Worm (Caenorhabditis elegans) whole organism, L4 larva: ENCODE results near the gene F42A10.5.

ENCODE experiments used
- F10B5.3 ChIP-seq: sonication (generic microtip); optimal IDR thresholded peaks from 2 replicates; lab custom pipeline; 2016; ENCODE audit warnings: mild to moderate bottlenecking, missing genetic modification characterization, missing compliant biosample characterization
- F26F4.8 ChIP-seq: fragments of 200-800 bp; sonication (Bioruptor generic); conservative IDR thresholded peaks from 2 replicates; pipeline ENCODE4 v1.3.6; 2022; ENCODE audit warnings: missing genetic modification characterization, missing compliant biosample characterization
- ZK337.2 ChIP-seq: fragments of 200-800 bp; sonication (Bioruptor generic); IDR thresholded peaks from 2 replicates; pipeline ENCODE4 v1.3.6; 2022; ENCODE audit warnings: missing genetic modification reagents, missing genetic modification characterization, missing compliant biosample characterization
- aha-1 ChIP-seq: fragments of 150-350 bp; peaks from one replicate; lab custom pipeline; 2014; ENCODE audit warnings: missing biosample characterization, missing genetic modification characterization
- ceh-32 ChIP-seq: sonication (generic microtip); optimal IDR thresholded peaks from 2 replicates; lab custom pipeline; 2016; ENCODE audit warnings: mild to moderate bottlenecking, missing genetic modification characterization, missing compliant biosample characterization; ENCODE audit not compliant: poor library complexity
- cey-2 ChIP-seq: sonication (generic microtip); optimal IDR thresholded peaks from 3 replicates; lab custom pipeline; 2017; ENCODE audit warnings: missing genetic modification characterization, mild to moderate bottlenecking, missing compliant biosample characterization, antibody characterized with exemption, borderline replicate concordance; ENCODE audit not compliant: insufficient read depth
- dmd-6 ChIP-seq: fragments of 200-800 bp; sonication (Bioruptor generic); IDR thresholded peaks from 2 replicates; pipeline ENCODE4 v1.3.6; 2022; ENCODE audit warnings: missing genetic modification reagents, missing genetic modification characterization, missing compliant biosample characterization
- dpl-1 ChIP-seq: fragments of 150-350 bp; optimal IDR thresholded peaks from 2 replicates; lab custom pipeline; 2014; ENCODE audit warnings: missing biosample characterization, missing genetic modification reagents, missing genetic modification characterization
- egl-27 ChIP-seq: sonication (generic microtip); optimal IDR thresholded peaks from 3 replicates; lab custom pipeline; 2017; ENCODE audit warnings: missing biosample characterization, missing genetic modification reagents, missing genetic modification characterization
- fkh-10 ChIP-seq: fragments of 150-350 bp; optimal IDR thresholded peaks from 2 replicates; lab custom pipeline; 2014; ENCODE audit warnings: missing biosample characterization, missing genetic modification reagents, missing genetic modification characterization
- hlh-11 ChIP-seq: fragments of 200-800 bp; sonication (Bioruptor generic); optimal IDR thresholded peaks from 2 replicates; lab custom pipeline; 2018; ENCODE audit warnings: mild to moderate bottlenecking, missing genetic modification characterization, missing compliant biosample characterization
- hlh-30 ChIP-seq: sonication (generic microtip); optimal IDR thresholded peaks from 2 replicates; lab custom pipeline; 2017; ENCODE audit warnings: antibody characterized with exemption, mild to moderate bottlenecking, missing genetic modification characterization, missing compliant biosample characterization; ENCODE audit not compliant: insufficient read depth
- lin-1 ChIP-seq: fragments of 200-800 bp; sonication (Bioruptor generic); IDR thresholded peaks from 2 replicates; pipeline ENCODE4 v1.3.6; 2022; ENCODE audit warnings: missing genetic modification reagents, missing genetic modification characterization, missing compliant biosample characterization
- lin-29 ChIP-seq: fragments of 200-800 bp; sonication (Bioruptor generic); IDR thresholded peaks from 2 replicates; pipeline ENCODE4 v1.3.6; 2022; ENCODE audit warnings: missing genetic modification reagents, missing genetic modification characterization, missing compliant biosample characterization
- lin-38 ChIP-seq: fragments of 200-800 bp; sonication (Bioruptor generic); IDR thresholded peaks from 2 replicates; pipeline ENCODE4 v1.3.6; 2022; ENCODE audit warnings: missing genetic modification reagents, missing genetic modification characterization, missing compliant biosample characterization
- lsy-2 ChIP-seq, 2 experiments: fragments of 150-350 bp in 1 of 2; sonication (generic microtip) in 1 of 2; optimal IDR thresholded peaks; 2 replicates each; lab custom pipeline; 2014 to 2017; ENCODE audit warnings: missing biosample characterization in 2 of 2, missing genetic modification characterization in 2 of 2
- madf-5 ChIP-seq, 2 experiments: fragments of 200-800 bp; sonication (Bioruptor generic); IDR thresholded peaks; 2 replicates each; pipeline ENCODE4 v1.3.6; 2022; ENCODE audit warnings: missing compliant biosample characterization in 2 of 2, missing genetic modification characterization in 2 of 2
- mdl-1 ChIP-seq, 2 experiments: fragments of 150-350 bp in 1 of 2; sonication (generic microtip) in 1 of 2; optimal IDR thresholded peaks; 2 replicates each; lab custom pipeline; 2014 to 2017; ENCODE audit warnings: missing biosample characterization in 2 of 2, missing genetic modification characterization in 2 of 2
- mxl-3 ChIP-seq: fragments of 200-800 bp; sonication (Bioruptor generic); optimal IDR thresholded peaks from 2 replicates; lab custom pipeline; 2018; ENCODE audit warnings: mild to moderate bottlenecking, missing genetic modification characterization, missing compliant biosample characterization
- nhr-11 ChIP-seq: fragments of 150-350 bp; optimal IDR thresholded peaks from 2 replicates; lab custom pipeline; 2014; ENCODE audit warnings: missing biosample characterization, missing genetic modification characterization
- nhr-111 ChIP-seq: fragments of 200-800 bp; sonication (Bioruptor generic); optimal IDR thresholded peaks from 2 replicates; lab custom pipeline; 2018; ENCODE audit warnings: mild to moderate bottlenecking, missing genetic modification characterization, missing compliant biosample characterization
- nhr-28 ChIP-seq: fragments of 150-350 bp; optimal IDR thresholded peaks from 2 replicates; lab custom pipeline; 2014; ENCODE audit warnings: missing biosample characterization, missing genetic modification characterization
- nhr-48 ChIP-seq: sonication (generic microtip); optimal IDR thresholded peaks from 2 replicates; lab custom pipeline; 2016; ENCODE audit warnings: mild to moderate bottlenecking, missing genetic modification characterization, missing compliant biosample characterization
- nhr-76 ChIP-seq: fragments of 150-350 bp; optimal IDR thresholded peaks from 2 replicates; lab custom pipeline; 2014; ENCODE audit warnings: missing biosample characterization, missing genetic modification characterization
- php-3 ChIP-seq: fragments of 200-800 bp; sonication (Bioruptor generic); IDR thresholded peaks from 2 replicates; pipeline ENCODE4 v1.3.6; 2022; ENCODE audit warnings: missing genetic modification reagents, missing genetic modification characterization, missing compliant biosample characterization
- pqm-1 ChIP-seq: sonication (generic microtip); optimal IDR thresholded peaks from 2 replicates; lab custom pipeline; 2017; ENCODE audit warnings: missing biosample characterization, missing genetic modification characterization
- rbr-2 ChIP-seq: sonication (generic microtip); optimal IDR thresholded peaks from 2 replicates; lab custom pipeline; 2016; ENCODE audit warnings: missing genotype, missing genetic modification characterization, missing compliant biosample characterization
- snpc-4 ChIP-seq: fragments of 150-350 bp; optimal IDR thresholded peaks from 2 replicates; lab custom pipeline; 2014; ENCODE audit warnings: missing biosample characterization, missing genetic modification characterization
- spr-3 ChIP-seq: fragments of 200-800 bp; sonication (Bioruptor generic); optimal IDR thresholded peaks from 2 replicates; lab custom pipeline; 2018; ENCODE audit warnings: mild to moderate bottlenecking, missing genetic modification characterization, missing compliant biosample characterization
- tag-97 ChIP-seq: fragments of 200-800 bp; sonication (Bioruptor generic); IDR thresholded peaks from 2 replicates; pipeline ENCODE4 v1.3.6; 2022; ENCODE audit warnings: missing genetic modification characterization, missing compliant biosample characterization
- unc-39 ChIP-seq: sonication (generic microtip); optimal IDR thresholded peaks from 2 replicates; lab custom pipeline; 2017; ENCODE audit warnings: missing biosample characterization, missing genetic modification characterization
- zag-1 ChIP-seq: fragments of 150-350 bp; optimal IDR thresholded peaks from 2 replicates; lab custom pipeline; 2014; ENCODE audit warnings: missing biosample characterization, missing genetic modification characterization
- zip-2 ChIP-seq: fragments of 150-350 bp; optimal IDR thresholded peaks from 2 replicates; lab custom pipeline; 2014; ENCODE audit warnings: missing biosample characterization, missing genetic modification characterization
- ztf-7 ChIP-seq: fragments of 150-350 bp; optimal IDR thresholded peaks from 2 replicates; lab custom pipeline; 2014; ENCODE audit warnings: missing biosample characterization, missing genetic modification characterization

The F42A10.5 gene

ce11 chrIII:6173020-6173597 is at the start of gene F42A10.5, which contains the start of gene abcf-3 (continued):
- TF ChIP-seq nhr-11 (tag; lab: Kevin White, UChicago) (peak; percentile 60), ceh-32 (no peak), dpl-1 (GFP tag; lab: Kevin White, UChicago) (peak; percentile 74)

ce11 chrIII:6221403-6221802 is 48.1 kb upstream of the F42A10.5 start:
- TF ChIP-seq nhr-11 (tag; lab: Kevin White, UChicago) (no peak), aha-1 (peak; percentile 56), lsy-2 (tag; optimal IDR thresholded peaks at IDR 0.05; lab: Kevin White, UChicago) (no peak)

- TF ChIP-seq tag-97 (GFP tag; lab: Robert Waterston, UW) (no peak), ZK337.2 (GFP tag; lab: Robert Waterston, UW) (no peak), lin-1 (GFP tag; lab: Robert Waterston, UW) (no peak), hlh-30 (tag; lab: Kevin White, UChicago) (no peak), F10B5.3 (tag; lab: Kevin White, UChicago) (no peak), lin-29 (GFP tag; lab: Robert Waterston, UW) (no peak), unc-39 (tag; lab: Kevin White, UChicago) (no peak), egl-27 (tag; lab: Kevin White, UChicago) (no peak), madf-5 (GFP tag; IDR thresholded peaks at IDR 0.05; lab: Robert Waterston, UW) (no peak), zip-2 (tag; lab: Kevin White, UChicago) (no peak), ztf-7 (tag; lab: Kevin White, UChicago) (no peak), nhr-76 (no peak), lin-38 (GFP tag; lab: Robert Waterston, UW) (no peak), php-3 (GFP tag; lab: Robert Waterston, UW) (no peak), nhr-111 (GFP tag; lab: Kevin White, UChicago) (no peak)
These were observed 43.7 kb upstream of the F42A10.5 start, which contains the start of gene hot-4 for ce11 chrIII:6216833-6217466. hot-4 (plus strand) TSS chrIII:6217416.

- TF ChIP-seq dmd-6 (GFP tag; lab: Robert Waterston, UW) = 0 out of 2 replicates have a peak, but pooled peaks have one; percentile 8
- peak in 1 of 2 experiments; percentile 71 for TF ChIP-seq mdl-1 (tag; optimal IDR thresholded peaks at IDR 0.05; lab: Kevin White, UChicago)
- TF ChIP-seq pqm-1 (tag; lab: Kevin White, UChicago) = no peak
- no peak for TF ChIP-seq dpl-1 (GFP tag; lab: Kevin White, UChicago)
- no peak for TF ChIP-seq nhr-11 (tag; lab: Kevin White, UChicago)
- TF ChIP-seq mxl-3 (GFP tag; lab: Kevin White, UChicago) = peak; percentile 92
- no peak for TF ChIP-seq snpc-4 (tag; lab: Kevin White, UChicago)
- TF ChIP-seq rbr-2 (tag; lab: Kevin White, UChicago) = no peak
- no peak for TF ChIP-seq lsy-2 (tag; optimal IDR thresholded peaks at IDR 0.05; lab: Kevin White, UChicago)
- no peak for TF ChIP-seq fkh-10 (GFP tag; lab: Kevin White, UChicago)
- TF ChIP-seq nhr-28 (tag; lab: Kevin White, UChicago) = peak; percentile 84
- no peak for TF ChIP-seq spr-3 (GFP tag; lab: Kevin White, UChicago)
- TF ChIP-seq zag-1 (tag; lab: Kevin White, UChicago) = no peak
- no peak for TF ChIP-seq cey-2 (tag; lab: Kevin White, UChicago)
- TF ChIP-seq hlh-30 (tag; lab: Kevin White, UChicago) = peak; percentile 14
- TF ChIP-seq nhr-48 (tag; lab: Kevin White, UChicago) = peak; percentile 83
- no peak for TF ChIP-seq F26F4.8 (GFP tag; lab: Robert Waterston, UW)
- TF ChIP-seq hlh-11 (tag; lab: Kevin White, UChicago) = peak; percentile 23
These were observed 42.7 kb upstream of the F42A10.5 start for ce11 chrIII:6215943-6216342.
